Worm (Caenorhabditis elegans) whole organism, L4 larva: ENCODE data around the gene B0250.5.

Source experiments
- D1046.2 ChIP-seq: fragments of 200-800 bp; sonication (Bioruptor generic); IDR thresholded peaks from 2 replicates; pipeline ENCODE4 v1.3.6; 2022; ENCODE audit warnings: missing genetic modification characterization, missing compliant biosample characterization
- F44E2.7 ChIP-seq: fragments of 200-800 bp; sonication (Bioruptor generic); IDR thresholded peaks from 2 replicates; pipeline ENCODE4 v2.1.2; 2022; ENCODE audit warnings: missing genetic modification characterization, missing compliant biosample characterization
- F49E8.2 ChIP-seq: sonication (generic microtip); optimal IDR thresholded peaks from 2 replicates; lab custom pipeline; 2016; ENCODE audit warnings: missing compliant biosample characterization, mild to moderate bottlenecking, missing genetic modification characterization, borderline replicate concordance
- Y48G9A.11 ChIP-seq: fragments of 200-800 bp; sonication (Bioruptor generic); IDR thresholded peaks from 2 replicates; pipeline ENCODE4 v1.3.6; 2022; ENCODE audit warnings: missing genetic modification reagents, missing genetic modification characterization, missing compliant biosample characterization
- ama-1 ChIP-seq: fragments of 150-350 bp; optimal IDR thresholded peaks from 2 replicates; lab custom pipeline; 2014; ENCODE audit warnings: inconsistent platforms, mixed read lengths
- arid-1 ChIP-seq: fragments of 200-800 bp; sonication (Bioruptor generic); conservative IDR thresholded peaks from 2 replicates; pipeline ENCODE4 v1.3.6; 2022; ENCODE audit warnings: missing genetic modification reagents, missing genetic modification characterization, missing compliant biosample characterization
- ceh-32 ChIP-seq: sonication (generic microtip); optimal IDR thresholded peaks from 2 replicates; lab custom pipeline; 2016; ENCODE audit warnings: mild to moderate bottlenecking, missing genetic modification characterization, missing compliant biosample characterization; ENCODE audit not compliant: poor library complexity
- daf-8 ChIP-seq: fragments of 200-800 bp; sonication (Bioruptor generic); IDR thresholded peaks from 2 replicates; pipeline ENCODE4 v1.3.6; 2022; ENCODE audit warnings: missing genetic modification characterization, missing compliant biosample characterization
- dmd-6 ChIP-seq: fragments of 200-800 bp; sonication (Bioruptor generic); IDR thresholded peaks from 2 replicates; pipeline ENCODE4 v1.3.6; 2022; ENCODE audit warnings: missing genetic modification reagents, missing genetic modification characterization, missing compliant biosample characterization
- dpl-1 ChIP-seq: fragments of 150-350 bp; optimal IDR thresholded peaks from 2 replicates; lab custom pipeline; 2014; ENCODE audit warnings: missing biosample characterization, missing genetic modification reagents, missing genetic modification characterization
- duxl-1 ChIP-seq: sonication (generic microtip); optimal IDR thresholded peaks from 2 replicates; lab custom pipeline; 2016; ENCODE audit warnings: mild to moderate bottlenecking, missing genetic modification characterization, moderate library complexity, missing compliant biosample characterization; ENCODE audit not compliant: poor library complexity
- dve-1 ChIP-seq: sonication (generic microtip); optimal IDR thresholded peaks from 2 replicates; lab custom pipeline; 2017; ENCODE audit warnings: antibody characterized with exemption, mild to moderate bottlenecking, missing genetic modification characterization, missing compliant biosample characterization; ENCODE audit not compliant: insufficient read depth
- fos-1 ChIP-seq: fragments of 150-350 bp; optimal IDR thresholded peaks from 2 replicates; lab custom pipeline; 2014; ENCODE audit warnings: missing biosample characterization, missing genetic modification characterization
- hif-1 ChIP-seq, 2 experiments: sonication (generic microtip); optimal IDR thresholded peaks; 2 replicates each; lab custom pipeline; 2016 to 2017; ENCODE audit warnings: missing compliant biosample characterization in 2 of 2, missing genetic modification characterization in 2 of 2, missing genetic modification reagents in 2 of 2, missing genotype in 2 of 2, mild to moderate bottlenecking in 1 of 2
- hlh-30 ChIP-seq: sonication (generic microtip); optimal IDR thresholded peaks from 2 replicates; lab custom pipeline; 2017; ENCODE audit warnings: antibody characterized with exemption, mild to moderate bottlenecking, missing genetic modification characterization, missing compliant biosample characterization; ENCODE audit not compliant: insufficient read depth
- jun-1 ChIP-seq: fragments of 150-350 bp; optimal IDR thresholded peaks from 2 replicates; lab custom pipeline; 2014; ENCODE audit warnings: missing biosample characterization, missing genetic modification reagents, missing genetic modification characterization
- lin-1 ChIP-seq: fragments of 200-800 bp; sonication (Bioruptor generic); IDR thresholded peaks from 2 replicates; pipeline ENCODE4 v1.3.6; 2022; ENCODE audit warnings: missing genetic modification reagents, missing genetic modification characterization, missing compliant biosample characterization
- lin-38 ChIP-seq: fragments of 200-800 bp; sonication (Bioruptor generic); IDR thresholded peaks from 2 replicates; pipeline ENCODE4 v1.3.6; 2022; ENCODE audit warnings: missing genetic modification reagents, missing genetic modification characterization, missing compliant biosample characterization
- lsy-2 ChIP-seq, 2 experiments: fragments of 150-350 bp in 1 of 2; sonication (generic microtip) in 1 of 2; optimal IDR thresholded peaks; 2 replicates each; lab custom pipeline; 2014 to 2017; ENCODE audit warnings: missing biosample characterization in 2 of 2, missing genetic modification characterization in 2 of 2
- mdl-1 ChIP-seq, 2 experiments: fragments of 150-350 bp in 1 of 2; sonication (generic microtip) in 1 of 2; optimal IDR thresholded peaks; 2 replicates each; lab custom pipeline; 2014 to 2017; ENCODE audit warnings: missing biosample characterization in 2 of 2, missing genetic modification characterization in 2 of 2
- mdt-29 ChIP-seq: fragments of 200-800 bp; sonication (Bioruptor generic); IDR thresholded peaks from 2 replicates; pipeline ENCODE4 v1.3.6; 2022; ENCODE audit warnings: missing genetic modification reagents, missing genetic modification characterization, missing compliant biosample characterization
- mep-1 ChIP-seq: fragments of 150-350 bp; sonication (generic microtip); optimal IDR thresholded peaks from 3 replicates; lab custom pipeline; 2014; ENCODE audit warnings: missing biosample characterization, missing genetic modification characterization
- mxl-3 ChIP-seq: fragments of 200-800 bp; sonication (Bioruptor generic); optimal IDR thresholded peaks from 2 replicates; lab custom pipeline; 2018; ENCODE audit warnings: mild to moderate bottlenecking, missing genetic modification characterization, missing compliant biosample characterization
- nhr-11 ChIP-seq: fragments of 150-350 bp; optimal IDR thresholded peaks from 2 replicates; lab custom pipeline; 2014; ENCODE audit warnings: missing biosample characterization, missing genetic modification characterization
- nhr-237 ChIP-seq: sonication (generic microtip); optimal IDR thresholded peaks from 2 replicates; lab custom pipeline; 2017; ENCODE audit warnings: missing biosample characterization, missing genetic modification characterization
- nhr-42 ChIP-seq: fragments of 200-800 bp; sonication (Bioruptor generic); IDR thresholded peaks from 2 replicates; pipeline ENCODE4 v1.3.6; 2022; ENCODE audit warnings: missing genetic modification characterization, missing compliant biosample characterization
- nhr-76 ChIP-seq: fragments of 150-350 bp; optimal IDR thresholded peaks from 2 replicates; lab custom pipeline; 2014; ENCODE audit warnings: missing biosample characterization, missing genetic modification characterization
- pqm-1 ChIP-seq: sonication (generic microtip); optimal IDR thresholded peaks from 2 replicates; lab custom pipeline; 2017; ENCODE audit warnings: missing biosample characterization, missing genetic modification characterization
- rbr-2 ChIP-seq: sonication (generic microtip); optimal IDR thresholded peaks from 2 replicates; lab custom pipeline; 2016; ENCODE audit warnings: missing genotype, missing genetic modification characterization, missing compliant biosample characterization
- set-16 ChIP-seq: fragments of 200-800 bp; sonication (Bioruptor generic); IDR thresholded peaks from 2 replicates; pipeline ENCODE4 v1.3.6; 2022; ENCODE audit warnings: missing genetic modification reagents, missing genetic modification characterization, missing compliant biosample characterization
- skn-1 ChIP-seq: fragments of 150-350 bp; optimal IDR thresholded peaks from 2 replicates; lab custom pipeline; 2014; ENCODE audit warnings: missing biosample characterization, missing genetic modification characterization
- tra-1 ChIP-seq: fragments of 200-800 bp; sonication (Bioruptor generic); IDR thresholded peaks from 2 replicates; pipeline ENCODE4 v1.3.6; 2022; ENCODE audit warnings: missing genetic modification reagents, missing genetic modification characterization, missing compliant biosample characterization
- unc-39 ChIP-seq: sonication (generic microtip); optimal IDR thresholded peaks from 2 replicates; lab custom pipeline; 2017; ENCODE audit warnings: missing biosample characterization, missing genetic modification characterization
- unc-62 ChIP-seq, 3 experiments: fragments of 150-350 bp in 1 of 3; sonication (generic microtip); optimal IDR thresholded peaks in 2 of 3; peaks in 1 of 3; 1 replicate in 1 of 3; 2 replicates in 2 of 3; lab custom pipeline; 2014 to 2017; ENCODE audit warnings: missing biosample characterization in 3 of 3, missing genetic modification characterization in 3 of 3, missing genetic modification reagents in 3 of 3, missing genotype in 1 of 3

Gene B0250.5

ce11 chrV:20493271-20494231, at the start of gene B0250.5:
TSS of gene B0250.5 (plus strand) at chrV:20493924.
- TF ChIP-seq arid-1 (GFP tag; lab: Robert Waterston, UW) (no peak), nhr-76 (tag; lab: Kevin White, UChicago) (no peak), dmd-6 (GFP tag; lab: Robert Waterston, UW) (peak; percentile 34; the same call in 1 of the 2 replicates), dve-1 (tag; lab: Kevin White, UChicago) (peak; percentile 45), ceh-32 (no peak), tra-1 (no peak), fos-1 (tag; lab: Kevin White, UChicago) (no peak), lin-1 (GFP tag; lab: Robert Waterston, UW) (no peak), mdl-1 (tag; optimal IDR thresholded peaks at IDR 0.05; lab: Kevin White, UChicago) (peak in 1 of 2 experiments; percentile 36), duxl-1 (tag; lab: Kevin White, UChicago) (peak; percentile 3), lin-38 (peak; percentile 21; the same call in 1 of the 2 replicates), mxl-3 (no peak), lsy-2 (tag; optimal IDR thresholded peaks at IDR 0.05; lab: Kevin White, UChicago) (peak in 1 of 2 experiments; percentile 54), hlh-30 (tag; lab: Kevin White, UChicago) (peak; percentile 35), hif-1 (tag; optimal IDR thresholded peaks at IDR 0.05; lab: Kevin White, UChicago) (peak in 1 of 2 experiments; percentile 35), ama-1 (lab: Kevin White, UChicago) (no peak), unc-39 (tag; lab: Kevin White, UChicago) (no peak), jun-1 (no peak), F44E2.7 (GFP tag; lab: Robert Waterston, UW) (0 out of 2 replicates have a peak, but pooled peaks have one; percentile 65), mep-1 (tag; lab: Kevin White, UChicago) (peak; percentile 17), Y48G9A.11 (GFP tag; lab: Robert Waterston, UW) (no peak), dpl-1 (GFP tag; lab: Kevin White, UChicago) (peak; percentile 65)
- TF ChIP-seq, all 104 proteins: peak for 11

- TF ChIP-seq pqm-1, result no peak
- no peak for TF ChIP-seq nhr-42 (GFP tag; lab: Robert Waterston, UW)
- TF ChIP-seq nhr-11 (tag; lab: Kevin White, UChicago), result no peak
- no peak for TF ChIP-seq skn-1 (tag; lab: Kevin White, UChicago)
- TF ChIP-seq rbr-2 (tag; lab: Kevin White, UChicago), result no peak
- TF ChIP-seq unc-62 (GFP tag; optimal IDR thresholded peaks at IDR 0.05 in 1 of 2; lab: Kevin White, UChicago), result peak in 1 of 2 experiments; percentile 83
- TF ChIP-seq unc-62 (tag; optimal IDR thresholded peaks at IDR 0.05; lab: Kevin White, UChicago), result no peak
- no peak for TF ChIP-seq dve-1 (tag; lab: Kevin White, UChicago)
- TF ChIP-seq mdt-29 (GFP tag; lab: Robert Waterston, UW), result no peak
- TF ChIP-seq nhr-237 (tag; lab: Kevin White, UChicago), result no peak
- no peak for TF ChIP-seq F49E8.2 (tag; lab: Kevin White, UChicago)
- no peak for TF ChIP-seq F44E2.7 (GFP tag; lab: Robert Waterston, UW)
- TF ChIP-seq D1046.2 (GFP tag; lab: Robert Waterston, UW), result no peak
- peak; percentile 83 for TF ChIP-seq set-16 (GFP tag; lab: Robert Waterston, UW)
- no peak for TF ChIP-seq mep-1 (tag; lab: Kevin White, UChicago)
These were observed 47.8 kb upstream of the B0250.5 start for ce11 chrV:20445898-20446297.

ce11 chrV:20451793-20452192, 41.9 kb upstream of the B0250.5 start:
- TF ChIP-seq nhr-11 (tag; lab: Kevin White, UChicago), result peak; percentile 41
- TF ChIP-seq daf-8 (GFP tag; lab: Robert Waterston, UW), result no peak
- TF ChIP-seq, all 104 proteins: peak for 1
